Worm (Caenorhabditis elegans) whole organism, mixed stage, embryonic: Measurements from ENCODE around the gene rpc-11.

Source experiments
- M03D4.4 ChIP-seq: sonication (generic microtip); optimal IDR thresholded peaks from 2 replicates; lab custom pipeline; 2017; ENCODE audit warnings: mild to moderate bottlenecking, missing genetic modification characterization, missing compliant biosample characterization
- blmp-1 ChIP-seq: fragments of 150-350 bp; optimal IDR thresholded peaks from 2 replicates; lab custom pipeline; 2014; ENCODE audit warnings: missing biosample characterization, missing genetic modification characterization
- ceh-43 ChIP-seq: fragments of 200-800 bp; sonication (Bioruptor generic); optimal IDR thresholded peaks from 2 replicates; lab custom pipeline; 2018; ENCODE audit warnings: mild to moderate bottlenecking, missing genetic modification characterization, moderate library complexity, missing compliant biosample characterization
- ceh-83 ChIP-seq: fragments of 200-800 bp; sonication (Bioruptor generic); optimal IDR thresholded peaks from 2 replicates; lab custom pipeline; 2018; ENCODE audit warnings: mild to moderate bottlenecking, missing genetic modification characterization, missing compliant biosample characterization
- ces-1 ChIP-seq: fragments of 150-350 bp; optimal IDR thresholded peaks from 2 replicates; lab custom pipeline; 2014; ENCODE audit warnings: missing biosample characterization, missing genetic modification reagents, missing genetic modification characterization
- cnd-1 ChIP-seq: fragments of 200-800 bp; sonication (Bioruptor generic); optimal IDR thresholded peaks from 2 replicates; lab custom pipeline; 2018; ENCODE audit warnings: mild to moderate bottlenecking, missing genetic modification characterization, missing compliant biosample characterization
- drap-1 ChIP-seq: fragments of 200-800 bp; sonication (Bioruptor generic); optimal IDR thresholded peaks from 3 replicates; lab custom pipeline; 2018; ENCODE audit warnings: mild to moderate bottlenecking, missing genetic modification characterization, missing compliant biosample characterization
- elt-1 ChIP-seq: sonication (generic microtip); optimal IDR thresholded peaks from 2 replicates; lab custom pipeline; 2017; ENCODE audit warnings: missing genetic modification characterization, mild to moderate bottlenecking, missing compliant biosample characterization, antibody characterized with exemption, moderate library complexity, borderline replicate concordance; ENCODE audit not compliant: insufficient read depth
- elt-3 ChIP-seq: fragments of 150-350 bp; optimal IDR thresholded peaks from 2 replicates; lab custom pipeline; 2014; ENCODE audit warnings: missing biosample characterization, missing genetic modification characterization
- flh-1 ChIP-seq: fragments of 200-800 bp; sonication (Bioruptor generic); optimal IDR thresholded peaks from 2 replicates; lab custom pipeline; 2018; ENCODE audit warnings: mild to moderate bottlenecking, missing genetic modification characterization, moderate library complexity, missing compliant biosample characterization
- ham-2 ChIP-seq: fragments of 200-800 bp; sonication (Bioruptor generic); optimal IDR thresholded peaks from 2 replicates; lab custom pipeline; 2018; ENCODE audit warnings: mild to moderate bottlenecking, missing genetic modification characterization, missing compliant biosample characterization
- hlh-1 ChIP-seq: fragments of 150-350 bp; optimal IDR thresholded peaks from 2 replicates; lab custom pipeline; 2014; ENCODE audit warnings: missing biosample characterization, missing genetic modification reagents, missing genetic modification characterization
- lin-13 ChIP-seq: fragments of 150-350 bp; optimal IDR thresholded peaks from 2 replicates; lab custom pipeline; 2014; ENCODE audit warnings: missing biosample characterization, missing genetic modification characterization
- lin-32 ChIP-seq: fragments of 200-800 bp; sonication (Bioruptor generic); optimal IDR thresholded peaks from 2 replicates; lab custom pipeline; 2018; ENCODE audit warnings: mild to moderate bottlenecking, missing genetic modification characterization, missing compliant biosample characterization
- lsy-2 ChIP-seq: fragments of 150-350 bp; optimal IDR thresholded peaks from 2 replicates; lab custom pipeline; 2014; ENCODE audit warnings: missing biosample characterization, missing genetic modification characterization
- mab-5 ChIP-seq: fragments of 150-350 bp; optimal IDR thresholded peaks from 2 replicates; lab custom pipeline; 2014; ENCODE audit warnings: missing biosample characterization, missing genetic modification characterization
- mep-1 ChIP-seq: fragments of 150-350 bp; optimal IDR thresholded peaks from 2 replicates; lab custom pipeline; 2017; ENCODE audit warnings: missing biosample characterization, missing genetic modification reagents, missing genetic modification characterization, inconsistent platforms
- nhr-12 ChIP-seq: fragments of 150-350 bp; optimal IDR thresholded peaks from 2 replicates; lab custom pipeline; 2014; ENCODE audit warnings: missing biosample characterization, missing genetic modification characterization
- nhr-2 ChIP-seq: fragments of 150-350 bp; optimal IDR thresholded peaks from 2 replicates; lab custom pipeline; 2014; ENCODE audit warnings: missing biosample characterization, missing genetic modification characterization
- nhr-28 ChIP-seq: fragments of 150-350 bp; optimal IDR thresholded peaks from 2 replicates; lab custom pipeline; 2014; ENCODE audit warnings: missing biosample characterization, missing genetic modification characterization
- nhr-76 ChIP-seq: sonication (generic microtip); optimal IDR thresholded peaks from 2 replicates; lab custom pipeline; 2017; ENCODE audit warnings: missing biosample characterization, missing genetic modification characterization
- pha-4 ChIP-seq: fragments of 150-350 bp; optimal IDR thresholded peaks from 2 replicates; lab custom pipeline; 2018; ENCODE audit warnings: missing biosample characterization, missing genetic modification reagents, missing genetic modification characterization
- sem-2 ChIP-seq: fragments of 200-800 bp; sonication (Bioruptor generic); optimal IDR thresholded peaks from 2 replicates; lab custom pipeline; 2018; ENCODE audit warnings: mild to moderate bottlenecking, missing genetic modification characterization, missing compliant biosample characterization
- snpc-4 ChIP-seq: fragments of 150-350 bp; optimal IDR thresholded peaks from 2 replicates; lab custom pipeline; 2014; ENCODE audit warnings: missing biosample characterization, missing genetic modification characterization
- sptf-1 ChIP-seq: sonication (generic microtip); optimal IDR thresholded peaks from 2 replicates; lab custom pipeline; 2017; ENCODE audit warnings: mild to moderate bottlenecking, missing genetic modification characterization, moderate library complexity, missing compliant biosample characterization
- tbx-8 ChIP-seq: fragments of 200-800 bp; sonication (Bioruptor generic); optimal IDR thresholded peaks from 2 replicates; lab custom pipeline; 2018; ENCODE audit warnings: mild to moderate bottlenecking, missing genetic modification characterization, moderate library complexity, missing compliant biosample characterization
- unc-120 ChIP-seq: sonication (generic microtip); optimal IDR thresholded peaks from 2 replicates; lab custom pipeline; 2017; ENCODE audit warnings: missing genetic modification characterization, missing compliant biosample characterization; ENCODE audit not compliant: poor library complexity, severe bottlenecking
- unc-39 ChIP-seq: fragments of 150-350 bp; optimal IDR thresholded peaks from 2 replicates; lab custom pipeline; 2014; ENCODE audit warnings: missing biosample characterization, missing genetic modification characterization
- unc-62 ChIP-seq: fragments of 150-350 bp; optimal IDR thresholded peaks from 2 replicates; lab custom pipeline; 2014; ENCODE audit warnings: missing biosample characterization, missing genetic modification reagents, missing genetic modification characterization
- zip-8 ChIP-seq: fragments of 150-350 bp; optimal IDR thresholded peaks from 2 replicates; lab custom pipeline; 2014; ENCODE audit warnings: missing biosample characterization, missing genetic modification characterization
- ztf-11 ChIP-seq: fragments of 150-350 bp; optimal IDR thresholded peaks from 2 replicates; lab custom pipeline; 2014; ENCODE audit warnings: missing biosample characterization, missing genetic modification characterization

The rpc-11 gene

DNA sequence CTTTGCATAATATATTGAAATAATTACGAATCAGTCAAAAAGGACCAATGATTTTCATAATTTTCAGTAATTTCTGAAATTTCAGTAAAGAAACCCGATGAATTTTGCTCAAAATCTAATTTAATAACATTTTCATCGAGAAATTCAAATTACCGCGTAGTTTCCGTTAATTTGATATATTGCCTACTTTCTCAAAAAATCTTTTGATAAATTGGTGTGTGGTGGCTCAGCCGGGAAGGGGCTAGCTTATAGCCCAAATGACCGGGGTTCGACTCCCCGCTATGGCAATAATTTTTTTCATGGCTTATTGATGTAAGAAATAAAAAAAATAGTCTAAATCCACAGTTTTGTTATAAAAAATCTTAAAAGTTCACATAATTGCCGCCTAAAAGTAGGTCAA lies 2.8 kb downstream of the rpc-11 start:
- TF ChIP-seq ham-2, result no peak

DNA sequence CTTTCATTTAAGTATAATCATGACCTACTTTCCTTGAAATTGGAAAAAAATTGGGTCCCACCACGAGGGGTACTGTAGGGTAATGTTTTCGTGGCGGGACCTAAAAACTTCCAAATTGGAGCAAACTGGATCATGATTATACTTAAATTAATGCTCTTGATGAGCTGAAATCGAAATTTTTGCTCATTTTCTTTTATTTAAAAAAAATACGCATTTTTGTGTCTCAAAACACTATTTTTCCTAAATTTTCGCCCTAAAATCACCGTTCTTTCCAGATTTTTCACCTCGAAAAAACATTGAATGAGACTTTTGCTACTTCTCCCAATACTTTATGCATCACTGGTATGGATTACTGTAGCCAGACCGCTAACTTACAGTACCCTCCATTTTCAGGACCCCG lies 3.6 kb downstream of the rpc-11 start, which contains the start of gene spp-31:
spp-31 (plus strand) TSS at position 301 of the 400 bp plus-strand sequence.
- no peak for TF ChIP-seq blmp-1 (tag; lab: Kevin White, UChicago)
- TF ChIP-seq ceh-43 (GFP tag; lab: Kevin White, UChicago), result no peak
- no peak for TF ChIP-seq lsy-2 (tag; lab: Kevin White, UChicago)
- TF ChIP-seq flh-1 (GFP tag; lab: Kevin White, UChicago), result no peak

DNA sequence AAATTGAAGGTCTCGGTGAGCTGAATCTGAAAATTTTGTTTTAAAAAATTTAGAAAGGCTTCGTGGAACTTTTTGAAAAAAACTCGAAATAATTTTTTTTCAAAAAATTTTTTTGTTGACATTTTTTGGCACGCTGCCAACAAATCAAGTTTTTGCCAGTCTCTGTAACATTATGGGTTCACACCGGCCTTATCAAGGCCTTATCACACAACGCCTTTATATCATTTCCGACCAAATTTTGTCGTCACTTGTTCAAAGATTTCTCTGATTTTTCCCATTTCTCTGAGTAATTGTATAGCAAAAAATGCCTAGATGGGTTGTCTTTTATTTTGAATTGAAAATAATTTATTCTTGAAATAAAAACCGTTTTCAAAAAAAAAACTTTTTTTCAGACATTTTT lies 4.1 kb downstream of the rpc-11 start:
- TF ChIP-seq hlh-1 (tag; lab: Kevin White, UChicago) (no peak), ham-2 (no peak), nhr-28 (tag; lab: Kevin White, UChicago) (no peak), ces-1 (no peak), lin-32 (GFP tag; lab: Kevin White, UChicago) (no peak)
- TF ChIP-seq, all 35 proteins: peak for 0

DNA sequence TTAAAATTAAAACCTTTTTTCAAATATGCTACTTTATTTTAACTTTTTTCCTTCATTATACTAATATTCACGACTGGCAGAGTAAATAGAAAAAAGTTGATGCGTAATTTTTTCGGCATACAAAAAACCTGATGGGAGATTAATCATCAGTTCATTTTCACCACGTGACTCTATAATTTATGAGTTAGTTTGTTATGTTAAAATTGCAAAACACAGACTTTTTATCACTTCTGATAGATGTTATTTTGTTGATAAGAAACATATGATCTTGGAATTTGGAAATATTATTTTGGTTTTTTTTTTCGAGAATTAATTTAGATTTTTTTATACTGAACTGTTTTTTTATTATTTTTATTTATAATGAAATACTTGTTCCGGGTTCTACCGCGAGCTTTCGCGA lies 5.9 kb downstream of the rpc-11 start:
- TF ChIP-seq cnd-1 (no peak), mab-5 (tag; lab: Kevin White, UChicago) (no peak), nhr-12 (tag; lab: Kevin White, UChicago) (no peak), zip-8 (no peak), unc-120 (tag; lab: Kevin White, UChicago) (no peak), elt-1 (tag; lab: Kevin White, UChicago) (no peak), M03D4.4 (tag; lab: Kevin White, UChicago) (no peak), lsy-2 (tag; lab: Kevin White, UChicago) (no peak), lin-13 (tag; lab: Kevin White, UChicago) (no peak), sem-2 (GFP tag; lab: Kevin White, UChicago) (no peak), ham-2 (no peak), pha-4 (tag; lab: Kevin White, UChicago) (no peak), sptf-1 (tag; lab: Kevin White, UChicago) (no peak), ceh-83 (GFP tag; lab: Kevin White, UChicago) (no peak)
- TF ChIP-seq, all 35 proteins: peak for 0

DNA sequence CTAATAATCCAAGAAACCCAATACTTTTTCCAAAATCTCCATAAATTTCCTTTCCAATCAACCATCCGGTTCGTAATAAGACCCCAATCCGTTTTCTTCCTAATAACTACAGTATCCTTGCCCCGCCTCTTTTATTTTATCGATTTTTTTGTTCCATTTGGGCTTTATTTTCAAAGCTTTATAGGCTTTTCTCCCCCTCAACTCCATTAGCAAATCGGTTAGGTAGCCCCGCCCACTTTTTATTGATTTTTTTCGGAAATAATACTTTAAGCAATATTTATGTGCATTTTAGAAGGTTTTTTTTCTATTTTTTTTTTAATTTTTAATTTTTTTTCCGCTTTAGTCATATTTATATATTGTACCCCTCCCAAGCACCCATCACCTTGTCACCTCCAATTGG lies 9.8 kb downstream of the rpc-11 start:
- no peak for TF ChIP-seq elt-3 (tag; lab: Kevin White, UChicago)
- no peak for TF ChIP-seq drap-1 (GFP tag; lab: Kevin White, UChicago)
- no peak for TF ChIP-seq blmp-1 (tag; lab: Kevin White, UChicago)
- TF ChIP-seq ces-1, result no peak
- no peak for TF ChIP-seq elt-1 (tag; lab: Kevin White, UChicago)
- no peak for TF ChIP-seq pha-4 (tag; lab: Kevin White, UChicago)
- TF ChIP-seq ham-2, result no peak
- TF ChIP-seq unc-39 (tag; lab: Kevin White, UChicago), result no peak
- TF ChIP-seq M03D4.4 (tag; lab: Kevin White, UChicago), result no peak
- no peak for TF ChIP-seq ztf-11
- TF ChIP-seq mep-1 (tag; lab: Kevin White, UChicago), result no peak
- TF ChIP-seq ceh-83 (GFP tag; lab: Kevin White, UChicago), result no peak
- no peak for TF ChIP-seq tbx-8 (GFP tag; lab: Kevin White, UChicago)

DNA sequence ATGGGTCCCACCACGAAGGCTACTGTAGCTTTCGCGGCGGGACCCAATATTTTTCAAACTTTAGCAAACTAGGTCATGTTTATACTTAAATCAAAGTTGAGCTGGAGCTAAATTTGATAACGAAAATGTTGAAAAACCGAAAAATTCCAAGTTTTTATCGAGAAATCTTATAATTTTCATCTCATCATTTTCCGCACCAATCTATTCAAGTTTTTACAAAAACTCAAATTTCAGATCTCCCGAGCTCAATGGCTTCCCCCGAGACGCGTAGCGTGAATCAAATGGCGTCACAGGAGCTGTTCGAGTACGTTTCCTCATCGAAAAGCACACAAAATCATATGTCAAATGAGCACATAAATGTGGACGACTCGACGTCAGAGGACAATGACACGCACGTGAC lies 11.9 kb downstream of the rpc-11 start:
- TF ChIP-seq elt-3 (tag; lab: Kevin White, UChicago) (no peak), pha-4 (tag; lab: Kevin White, UChicago) (no peak), lin-32 (GFP tag; lab: Kevin White, UChicago) (no peak), nhr-76 (no peak), snpc-4 (tag; lab: Kevin White, UChicago) (no peak), nhr-2 (tag; lab: Kevin White, UChicago) (no peak), hlh-1 (tag; lab: Kevin White, UChicago) (no peak), unc-62 (no peak), unc-39 (tag; lab: Kevin White, UChicago) (no peak), zip-8 (no peak), ceh-83 (GFP tag; lab: Kevin White, UChicago) (no peak), elt-1 (tag; lab: Kevin White, UChicago) (no peak), cnd-1 (no peak), mab-5 (tag; lab: Kevin White, UChicago) (no peak), sptf-1 (tag; lab: Kevin White, UChicago) (no peak), lsy-2 (tag; lab: Kevin White, UChicago) (no peak), nhr-28 (tag; lab: Kevin White, UChicago) (no peak)
